Worm (Caenorhabditis elegans) whole organism, young adult: ENCODE data around the gene mtrr-1.

Experiments
- B0336.3 ChIP-seq: fragments of 200-800 bp; sonication (Bioruptor generic); IDR thresholded peaks from 2 replicates; pipeline ENCODE4 v1.3.6; 2022; ENCODE audit warnings: missing genetic modification characterization, missing compliant biosample characterization
- F10E7.11 ChIP-seq: sonication (generic microtip); optimal IDR thresholded peaks from 2 replicates; lab custom pipeline; 2017; ENCODE audit warnings: mild to moderate bottlenecking, missing genetic modification characterization, moderate library complexity, missing compliant biosample characterization
- bed-2 ChIP-seq: fragments of 200-800 bp; sonication (Bioruptor generic); IDR thresholded peaks from 2 replicates; pipeline ENCODE4 v1.3.6; 2022; ENCODE audit warnings: missing genetic modification reagents, missing genetic modification characterization, missing compliant biosample characterization
- egrh-3 ChIP-seq: fragments of 200-800 bp; sonication (Bioruptor generic); IDR thresholded peaks from 2 replicates; pipeline ENCODE4 v1.3.6; 2022; ENCODE audit warnings: missing genetic modification reagents, missing genetic modification characterization, missing compliant biosample characterization
- hmg-1.2 ChIP-seq: fragments of 200-800 bp; sonication (Bioruptor generic); IDR thresholded peaks from 2 replicates; pipeline ENCODE4 v1.3.6; 2022; ENCODE audit warnings: missing genetic modification reagents, missing genetic modification characterization, missing compliant biosample characterization
- hsf-1 ChIP-seq: fragments of 200-800 bp; sonication (Bioruptor generic); IDR thresholded peaks from 2 replicates; pipeline ENCODE4 v1.3.6; 2022; ENCODE audit warnings: missing genetic modification reagents, missing genetic modification characterization, missing compliant biosample characterization
- lir-1 ChIP-seq: fragments of 200-800 bp; sonication (Bioruptor generic); conservative IDR thresholded peaks from 2 replicates; pipeline ENCODE4 v1.3.6; 2022; ENCODE audit warnings: missing genetic modification reagents, missing genetic modification characterization, missing compliant biosample characterization
- madf-6 ChIP-seq: fragments of 200-800 bp; sonication (Bioruptor generic); IDR thresholded peaks from 2 replicates; pipeline ENCODE4 v1.3.6; 2022; ENCODE audit warnings: missing genetic modification reagents, missing genetic modification characterization, missing compliant biosample characterization
- nfya-1 ChIP-seq: sonication (generic microtip); optimal IDR thresholded peaks from 2 replicates; lab custom pipeline; 2017; ENCODE audit warnings: antibody characterized with exemption, missing compliant biosample characterization, missing genetic modification characterization, borderline replicate concordance; ENCODE audit not compliant: insufficient read depth
- pbrm-1 ChIP-seq: fragments of 200-800 bp; sonication (Bioruptor generic); IDR thresholded peaks from 2 replicates; pipeline ENCODE4 v1.3.6; 2022; ENCODE audit warnings: missing genetic modification reagents, missing genetic modification characterization, missing compliant biosample characterization
- snpc-1.1 ChIP-seq: sonication (generic microtip); optimal IDR thresholded peaks from 2 replicates; lab custom pipeline; 2017; ENCODE audit warnings: missing genetic modification characterization, mild to moderate bottlenecking, missing compliant biosample characterization, antibody characterized with exemption, moderate library complexity, missing genotype, missing genetic modification reagents; ENCODE audit not compliant: insufficient read depth
- snpc-4 ChIP-seq, 5 experiments: fragments of 150-350 bp in 1 of 5; sonication (generic microtip) in 4 of 5; optimal IDR thresholded peaks; 2 replicates each; lab custom pipeline; 2014 to 2018; ENCODE audit warnings: missing genetic modification characterization in 5 of 5, missing biosample characterization in 3 of 5, antibody characterized with exemption in 2 of 5, mild to moderate bottlenecking in 2 of 5, missing compliant biosample characterization in 2 of 5, missing genotype in 2 of 5, moderate library complexity in 2 of 5, missing genetic modification reagents in 1 of 5
- tbp1 ChIP-seq: fragments of 200-800 bp; sonication (Bioruptor generic); optimal IDR thresholded peaks from 2 replicates; lab custom pipeline; 2018; ENCODE audit warnings: mild to moderate bottlenecking, missing genetic modification characterization, missing compliant biosample characterization
- ztf-25 ChIP-seq: fragments of 200-800 bp; sonication (Bioruptor generic); IDR thresholded peaks from 2 replicates; pipeline ENCODE4 v1.3.6; 2022; ENCODE audit warnings: missing genetic modification reagents, missing genetic modification characterization, missing compliant biosample characterization

mtrr-1 gene

ce11 chrII:9333034-9333433, 47.3 kb downstream of the mtrr-1 start:
- TF ChIP-seq ztf-25 (GFP tag; lab: Robert Waterston, UW): no peak
- peak; percentile 32; the same call in 1 of the 2 replicates for TF ChIP-seq hmg-1.2 (GFP tag; lab: Robert Waterston, UW)
- TF ChIP-seq snpc-1.1: peak; percentile 88
- TF ChIP-seq madf-6 (GFP tag; lab: Robert Waterston, UW): no peak
- peak; percentile 81 for TF ChIP-seq snpc-4 (GFP tag; optimal IDR thresholded peaks at IDR 0.05; lab: Kevin White, UChicago)
- TF ChIP-seq snpc-4 (tag; optimal IDR thresholded peaks at IDR 0.05; lab: Kevin White, UChicago): peak; percentile 5 to 80 (median 59)
- peak; percentile 2 for TF ChIP-seq tbp1 (GFP tag; lab: Kevin White, UChicago)
- TF ChIP-seq, all 124 proteins: peak for 4

ce11 chrII:9333714-9334113, 47.9 kb downstream of the mtrr-1 start, which contains the start of gene scp-1:
scp-1 (plus strand) TSS chrII:9334014.
- 0 out of 2 replicates have a peak, but pooled peaks have one; percentile 11 for TF ChIP-seq pbrm-1 (GFP tag; lab: Robert Waterston, UW)
- TF ChIP-seq B0336.3 (GFP tag; lab: Robert Waterston, UW): no peak
- no peak for TF ChIP-seq lir-1 (GFP tag; lab: Robert Waterston, UW)
- TF ChIP-seq hsf-1 (GFP tag; lab: Robert Waterston, UW): no peak
- TF ChIP-seq F10E7.11 (tag; lab: Kevin White, UChicago): no peak
- TF ChIP-seq nfya-1 (tag; lab: Kevin White, UChicago): no peak
- TF ChIP-seq bed-2 (GFP tag; lab: Robert Waterston, UW): no peak

ce11 chrII:9336651-9337050, 50.9 kb downstream of the mtrr-1 start:
- TF ChIP-seq egrh-3 (GFP tag; lab: Robert Waterston, UW): no peak
- peak; percentile 73 for TF ChIP-seq hsf-1 (GFP tag; lab: Robert Waterston, UW)
